Fruit fly (Drosophila melanogaster) S2 (cell line): Measurements from ENCODE around the gene tHMG2.

Source experiments
- CG8478 ChIP-seq: fragments of >200 bp; optimal IDR thresholded peaks from 2 replicates; lab custom pipeline; 2018
- CTCF ChIP-seq, 2 experiments: fragments of >200 bp; optimal IDR thresholded peaks; 2 replicates each; lab custom pipeline; 2018

Gene tHMG2

dm6 chr3R:22522859-22523258 lies 30.1 kb downstream of the tHMG2 start:
- TF ChIP-seq CG8478 (lab: Kevin White, UChicago) (no peak), CTCF (optimal IDR thresholded peaks at IDR 0.05; lab: Kevin White, UChicago) (no peak)

- TF ChIP-seq CG8478 (lab: Kevin White, UChicago) = no peak
- no peak for TF ChIP-seq CTCF (optimal IDR thresholded peaks at IDR 0.05; lab: Kevin White, UChicago)
Observed at dm6 chr3R:22524344-22525072, 31.8 kb downstream of the tHMG2 start.

dm6 chr3R:22525073-22525413 lies 32.3 kb downstream of the tHMG2 start:
- TF ChIP-seq CTCF (optimal IDR thresholded peaks at IDR 0.05; lab: Kevin White, UChicago) (no peak), CG8478 (lab: Kevin White, UChicago) (no peak)

DNA sequence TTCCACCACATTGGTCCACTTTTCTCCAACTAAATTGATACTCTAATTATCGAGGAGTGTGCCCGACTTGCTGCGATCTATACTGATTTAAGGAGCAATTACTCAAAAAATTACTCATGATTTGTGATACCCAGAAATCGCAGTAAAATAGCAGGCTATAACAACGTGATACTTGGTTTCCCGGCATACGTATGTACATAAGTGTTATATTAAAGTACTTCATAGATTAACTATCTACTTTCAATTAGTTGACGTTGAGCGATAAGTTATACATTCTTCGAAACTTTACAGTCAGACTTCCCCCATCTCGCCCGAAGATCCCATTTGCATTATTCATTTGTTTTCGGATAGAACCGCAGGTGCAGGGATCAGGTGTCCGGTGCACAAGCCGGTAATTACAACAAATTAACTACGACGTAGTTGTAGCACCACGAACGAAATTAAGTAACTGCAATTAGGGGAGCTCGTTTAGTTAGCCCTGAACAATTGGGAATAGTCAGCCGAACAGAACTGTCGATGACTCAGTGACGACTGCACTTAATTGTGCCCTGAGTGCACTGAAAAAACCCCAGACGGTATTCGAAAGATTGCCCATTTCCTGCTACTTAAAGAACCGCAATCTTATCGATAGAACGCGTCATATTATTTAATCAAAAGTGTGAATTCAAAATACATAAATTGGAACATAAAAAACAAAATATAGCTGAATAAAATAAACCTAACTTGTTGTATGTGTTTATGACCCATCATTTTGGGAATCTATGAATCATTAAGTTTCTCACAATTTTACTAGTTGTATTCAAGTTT lies 33.0 kb downstream of the tHMG2 start:
- TF ChIP-seq CG8478 (lab: Kevin White, UChicago) (no peak), CTCF (optimal IDR thresholded peaks at IDR 0.05; lab: Kevin White, UChicago) (no peak)

- no peak for TF ChIP-seq CG8478 (lab: Kevin White, UChicago)
- TF ChIP-seq CTCF (optimal IDR thresholded peaks at IDR 0.05; lab: Kevin White, UChicago) = no peak
Observed at dm6 chr3R:22526353-22526907, 33.7 kb downstream of the tHMG2 start.

dm6 chr3R:22527192-22527591 lies 34.4 kb downstream of the tHMG2 start:
- TF ChIP-seq CTCF (optimal IDR thresholded peaks at IDR 0.05; lab: Kevin White, UChicago) (no peak), CG8478 (lab: Kevin White, UChicago) (no peak)

DNA sequence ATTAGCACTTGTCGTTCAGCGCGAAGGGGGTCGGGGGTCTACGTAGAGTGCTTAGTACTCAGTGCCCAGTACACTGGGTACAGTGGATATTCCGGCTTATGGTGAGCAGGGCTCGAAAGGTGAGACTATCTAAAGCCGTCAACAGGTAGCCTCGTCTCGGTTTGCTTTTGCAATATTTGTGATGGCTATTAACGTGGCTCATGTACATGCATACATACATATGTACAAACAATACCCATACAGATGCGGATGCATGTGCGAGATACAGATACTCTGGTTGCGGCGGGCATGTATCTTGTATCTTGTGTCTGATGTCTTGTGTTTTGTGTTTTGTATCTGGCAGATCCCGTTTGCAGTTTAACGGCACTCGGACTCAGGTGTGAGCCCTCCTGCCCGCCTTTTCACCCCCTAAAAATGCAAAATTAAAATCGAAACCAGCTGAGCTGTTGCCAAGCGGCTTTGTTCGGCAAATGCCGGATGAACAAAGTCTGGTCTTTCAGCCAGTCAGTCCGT lies 34.9 kb downstream of the tHMG2 start:
- TF ChIP-seq CG8478 (lab: Kevin White, UChicago) = no peak
- no peak for TF ChIP-seq CTCF (optimal IDR thresholded peaks at IDR 0.05; lab: Kevin White, UChicago)

dm6 chr3R:22528264-22529158 lies 35.8 kb downstream of the tHMG2 start, which contains the start of gene CG5346:
CG5346 (minus strand) TSS chr3R:22528663.
- peak; percentile 8 to 46 for TF ChIP-seq CTCF (optimal IDR thresholded peaks at IDR 0.05; lab: Kevin White, UChicago)
- TF ChIP-seq CG8478 (lab: Kevin White, UChicago) = no peak

- TF ChIP-seq CTCF (optimal IDR thresholded peaks at IDR 0.05; lab: Kevin White, UChicago) (no peak), CG8478 (lab: Kevin White, UChicago) (no peak)
Observed at dm6 chr3R:22530305-22530704, 37.6 kb downstream of the tHMG2 start, which contains the start of gene CG33099. CG33099 (minus strand) TSS chr3R:22530572.

dm6 chr3R:22531801-22532200 lies 39.0 kb downstream of the tHMG2 start, which contains the start of gene CG33093:
CG33093 (minus strand) TSS chr3R:22531922.
- no peak for TF ChIP-seq CTCF (optimal IDR thresholded peaks at IDR 0.05; lab: Kevin White, UChicago)
- no peak for TF ChIP-seq CG8478 (lab: Kevin White, UChicago)

- TF ChIP-seq CTCF (optimal IDR thresholded peaks at IDR 0.05; lab: Kevin White, UChicago) (no peak), CG8478 (lab: Kevin White, UChicago) (no peak)
Observed at dm6 chr3R:22533973-22534931, 41.5 kb downstream of the tHMG2 start.

- no peak for TF ChIP-seq CTCF (optimal IDR thresholded peaks at IDR 0.05; lab: Kevin White, UChicago)
- no peak for TF ChIP-seq CG8478 (lab: Kevin White, UChicago)
Observed at dm6 chr3R:22535945-22536344, 43.2 kb downstream of the tHMG2 start.
